Worm (Caenorhabditis elegans) whole organism, early embryonic: ENCODE results near the gene rict-1.
A peak's percentile ranks its signal among the peaks of the same experiment; 100 is the strongest.
"Not testable (repeated sequence)": the region's sequence is repeated elsewhere in the genome, so short reads cannot be mapped to it uniquely, and the experiment has no call there.

Source experiments
- B0310.2 ChIP-seq: sonication (generic microtip); optimal IDR thresholded peaks from 2 replicates; lab custom pipeline; 2016; ENCODE audit warnings: mild to moderate bottlenecking, missing genetic modification characterization, missing compliant biosample characterization
- F13C5.2 ChIP-seq: sonication (generic microtip); optimal IDR thresholded peaks from 2 replicates; lab custom pipeline; 2017; ENCODE audit warnings: mild to moderate bottlenecking, missing genetic modification characterization, inconsistent platforms, missing compliant biosample characterization
- aly-1 ChIP-seq: sonication (generic microtip); optimal IDR thresholded peaks from 2 replicates; lab custom pipeline; 2016; ENCODE audit warnings: missing genetic modification characterization, missing compliant biosample characterization
- ama-1 ChIP-seq: fragments of 150-350 bp; optimal IDR thresholded peaks from 2 replicates; lab custom pipeline; 2014
- ceh-13 ChIP-seq: fragments of 200-800 bp; sonication (Bioruptor generic); optimal IDR thresholded peaks from 2 replicates; lab custom pipeline; 2018; ENCODE audit warnings: mild to moderate bottlenecking, missing genetic modification characterization, missing compliant biosample characterization
- ceh-36 ChIP-seq: sonication (generic microtip); optimal IDR thresholded peaks from 2 replicates; lab custom pipeline; 2016; ENCODE audit warnings: missing genetic modification characterization, inconsistent platforms, missing compliant biosample characterization
- ets-7 ChIP-seq: sonication (generic microtip); optimal IDR thresholded peaks from 2 replicates; lab custom pipeline; 2016; ENCODE audit warnings: missing genotype, missing genetic modification characterization, missing compliant biosample characterization
- flt-1 ChIP-seq: fragments of 200-800 bp; sonication (Bioruptor generic); IDR thresholded peaks from 2 replicates; pipeline ENCODE4 v1.3.6; 2022; ENCODE audit warnings: missing genetic modification characterization, missing compliant biosample characterization
- hmbx-1 ChIP-seq: sonication (generic microtip); optimal IDR thresholded peaks from 2 replicates; lab custom pipeline; 2016; ENCODE audit warnings: mild to moderate bottlenecking, missing genetic modification characterization, missing compliant biosample characterization
- hmg-4 ChIP-seq: fragments of 200-800 bp; sonication (Bioruptor generic); optimal IDR thresholded peaks from 2 replicates; lab custom pipeline; 2018; ENCODE audit warnings: mild to moderate bottlenecking, missing genetic modification characterization, missing compliant biosample characterization
- hnd-1 ChIP-seq: sonication (generic microtip); optimal IDR thresholded peaks from 2 replicates; lab custom pipeline; 2016; ENCODE audit warnings: missing genetic modification characterization, missing compliant biosample characterization
- pes-1 ChIP-seq: fragments of 200-800 bp; sonication (Bioruptor generic); IDR thresholded peaks from 2 replicates; pipeline ENCODE4 v1.3.6; 2022; ENCODE audit warnings: missing genetic modification reagents, missing genetic modification characterization, missing compliant biosample characterization
- scrt-1 ChIP-seq: fragments of 200-800 bp; sonication (Bioruptor generic); IDR thresholded peaks from 2 replicates; pipeline ENCODE4 v1.3.6; 2022; ENCODE audit warnings: missing genetic modification characterization, missing compliant biosample characterization
- sea-1 ChIP-seq: fragments of 200-800 bp; sonication (Bioruptor generic); conservative IDR thresholded peaks from 2 replicates; pipeline ENCODE4 v1.3.6; 2022; ENCODE audit warnings: missing genetic modification characterization, missing compliant biosample characterization
- tbx-11 ChIP-seq: fragments of 200-800 bp; sonication (Bioruptor generic); IDR thresholded peaks from 2 replicates; pipeline ENCODE4 v1.3.6; 2022; ENCODE audit warnings: missing genetic modification characterization, missing compliant biosample characterization
- tbx-37 ChIP-seq: fragments of 200-800 bp; sonication (Bioruptor generic); conservative IDR thresholded peaks from 2 replicates; pipeline ENCODE4 v1.3.6; 2022; ENCODE audit warnings: missing genetic modification reagents, missing genetic modification characterization, missing compliant biosample characterization
- tra-4 ChIP-seq: sonication (generic microtip); optimal IDR thresholded peaks from 2 replicates; lab custom pipeline; 2017; ENCODE audit warnings: missing genetic modification characterization, missing compliant biosample characterization

The rict-1 gene

ce11 chrII:13091857-13092256, 24.8 kb downstream of the rict-1 start:
- TF ChIP-seq tbx-11 (GFP tag; lab: Robert Waterston, UW), result no peak
- TF ChIP-seq pes-1 (GFP tag; lab: Robert Waterston, UW), result no peak
- no peak for TF ChIP-seq hnd-1
- TF ChIP-seq flt-1 (GFP tag; lab: Robert Waterston, UW), result no peak
- TF ChIP-seq scrt-1, result no peak
- TF ChIP-seq B0310.2, result no peak
- no peak for TF ChIP-seq ets-7 (tag; lab: Kevin White, UChicago)
- no peak for TF ChIP-seq ama-1 (lab: Kevin White, UChicago)
- TF ChIP-seq ceh-13 (GFP tag; lab: Kevin White, UChicago), result no peak
- no peak for TF ChIP-seq hmbx-1 (tag; lab: Kevin White, UChicago)
- no peak for TF ChIP-seq ceh-36 (tag; lab: Kevin White, UChicago)

DNA sequence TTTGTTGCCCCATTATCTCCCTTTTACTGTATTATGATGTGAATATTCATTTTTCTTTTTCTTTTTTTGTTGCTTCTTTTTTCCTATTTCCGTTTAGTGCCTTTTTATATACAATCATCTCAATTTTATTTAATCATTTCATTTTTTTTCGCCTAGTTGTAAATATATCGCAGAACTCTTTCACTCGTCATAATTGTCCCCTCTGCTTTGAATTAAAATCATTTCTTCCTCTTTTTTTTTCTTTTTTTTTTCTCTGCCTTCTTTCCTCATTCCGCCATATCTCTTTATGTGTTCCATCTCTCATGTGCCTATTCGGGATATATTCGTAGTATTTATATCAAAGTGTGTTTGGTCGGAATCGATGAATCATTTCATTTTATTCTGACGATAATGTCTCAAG, 25.5 kb downstream of the rict-1 start, which contains the start of gene Y81G3A.4:
Y81G3A.4 (plus strand) TSS at position 301 of the 400 bp plus-strand sequence.
- TF ChIP-seq B0310.2 (no peak), flt-1 (GFP tag; lab: Robert Waterston, UW) (no peak), ceh-13 (GFP tag; lab: Kevin White, UChicago) (no peak), aly-1 (no peak), tbx-11 (GFP tag; lab: Robert Waterston, UW) (no peak), scrt-1 (no peak), ama-1 (lab: Kevin White, UChicago) (no peak)

DNA sequence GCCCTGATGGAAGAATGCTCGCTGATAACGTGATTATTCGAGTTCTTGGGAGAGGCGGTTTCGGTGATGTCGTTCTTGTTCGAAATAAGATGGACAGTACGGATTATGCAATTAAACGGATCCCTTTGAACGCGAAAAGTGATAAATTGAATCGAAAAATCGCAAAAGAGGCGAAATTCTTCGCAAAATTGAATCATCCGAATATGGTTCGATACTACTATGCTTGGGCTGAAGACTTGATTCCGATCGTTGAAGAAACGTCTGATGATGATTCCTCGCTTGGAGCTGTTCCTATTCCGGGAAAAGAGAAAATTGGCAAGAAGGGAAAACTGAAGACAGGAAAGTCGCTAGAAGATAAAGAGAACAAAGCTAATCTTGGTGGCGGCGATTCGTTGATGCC, 30.7 kb downstream of the rict-1 start:
- TF ChIP-seq tbx-11 (GFP tag; lab: Robert Waterston, UW) (no peak), tbx-37 (no peak), pes-1 (GFP tag; lab: Robert Waterston, UW) (no peak), hmg-4 (GFP tag; lab: Kevin White, UChicago) (no peak), aly-1 (no peak), ama-1 (lab: Kevin White, UChicago) (no peak), scrt-1 (no peak), ets-7 (tag; lab: Kevin White, UChicago) (no peak), hmbx-1 (tag; lab: Kevin White, UChicago) (no peak), F13C5.2 (tag; lab: Kevin White, UChicago) (no peak), ceh-13 (GFP tag; lab: Kevin White, UChicago) (no peak), B0310.2 (no peak), hnd-1 (no peak), ceh-36 (tag; lab: Kevin White, UChicago) (no peak), flt-1 (GFP tag; lab: Robert Waterston, UW) (no peak), tra-4 (tag; lab: Kevin White, UChicago) (no peak), sea-1 (no peak)

ce11 chrII:13083752-13084214, 32.8 kb downstream of the rict-1 start, which contains the start of the genes Y81G3A.1 and gcn-2:
Gene Y81G3A.1 (minus strand): TSS chrII:13083926.
Gene gcn-2 (plus strand): TSS chrII:13084164.
- TF ChIP-seq F13C5.2 (tag; lab: Kevin White, UChicago) (peak; percentile 38), tbx-11 (GFP tag; lab: Robert Waterston, UW) (no peak)

DNA sequence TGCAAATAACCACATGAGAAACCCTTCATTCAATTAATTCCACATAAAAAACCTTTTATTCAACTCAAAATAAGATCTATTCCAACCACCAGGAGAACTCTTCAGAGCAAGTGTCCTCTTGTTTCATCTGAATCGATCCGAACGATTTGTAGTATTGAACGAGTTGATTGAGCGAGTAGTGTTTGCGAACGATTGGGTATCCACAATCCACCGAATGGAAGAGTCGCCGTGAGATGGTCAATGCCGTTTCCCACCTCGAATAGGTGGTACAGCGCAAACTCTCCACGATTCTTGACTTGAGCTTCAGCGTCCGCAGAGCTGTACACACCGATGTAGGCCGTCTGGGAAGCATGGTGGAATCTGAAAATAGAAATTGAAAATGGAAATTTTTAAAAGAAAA, 34.2 kb downstream of the rict-1 start, which contains the start of gene Y81G3A.6:
Y81G3A.6 (minus strand) TSS at position 101 of the 400 bp plus-strand sequence.
- not testable (repeated sequence) for TF ChIP-seq hmbx-1 (tag; lab: Kevin White, UChicago); hmg-4 (GFP tag; lab: Kevin White, UChicago); B0310.2

- not testable (repeated sequence) for TF ChIP-seq ama-1 (lab: Kevin White, UChicago); tbx-11 (GFP tag; lab: Robert Waterston, UW); aly-1
These were observed 36.0 kb downstream of the rict-1 start, which contains the start of gene Y81G3A.2 for ce11 chrII:13080607-13081006. Gene Y81G3A.2 (plus strand): TSS chrII:13080907.

ce11 chrII:13078848-13079428, 37.7 kb downstream of the rict-1 start, which contains the start of gene F42G4.6:
Gene F42G4.6 (plus strand): TSS chrII:13079378.
- TF ChIP-seq aly-1 (no peak), ama-1 (lab: Kevin White, UChicago) (no peak), hmg-4 (GFP tag; lab: Kevin White, UChicago) (no peak), F13C5.2 (tag; lab: Kevin White, UChicago) (no peak), hnd-1 (no peak), tra-4 (tag; lab: Kevin White, UChicago) (no peak), B0310.2 (no peak), tbx-37 (no peak), ceh-13 (GFP tag; lab: Kevin White, UChicago) (no peak), scrt-1 (no peak), tbx-11 (GFP tag; lab: Robert Waterston, UW) (no peak)

- TF ChIP-seq tbx-37 (no peak), flt-1 (GFP tag; lab: Robert Waterston, UW) (no peak), ceh-13 (GFP tag; lab: Kevin White, UChicago) (no peak), scrt-1 (no peak), aly-1 (no peak), hmg-4 (GFP tag; lab: Kevin White, UChicago) (no peak), sea-1 (no peak), F13C5.2 (tag; lab: Kevin White, UChicago) (no peak), tra-4 (tag; lab: Kevin White, UChicago) (no peak), hmbx-1 (tag; lab: Kevin White, UChicago) (no peak), pes-1 (GFP tag; lab: Robert Waterston, UW) (no peak), ets-7 (tag; lab: Kevin White, UChicago) (no peak), B0310.2 (no peak), ama-1 (lab: Kevin White, UChicago) (no peak), ceh-36 (tag; lab: Kevin White, UChicago) (no peak), tbx-11 (GFP tag; lab: Robert Waterston, UW) (no peak), hnd-1 (no peak)
These were observed 38.9 kb downstream of the rict-1 start for ce11 chrII:13077746-13078145.
